Worm (Caenorhabditis elegans): Measurements from ENCODE around the gene scav-4.

DNA sequence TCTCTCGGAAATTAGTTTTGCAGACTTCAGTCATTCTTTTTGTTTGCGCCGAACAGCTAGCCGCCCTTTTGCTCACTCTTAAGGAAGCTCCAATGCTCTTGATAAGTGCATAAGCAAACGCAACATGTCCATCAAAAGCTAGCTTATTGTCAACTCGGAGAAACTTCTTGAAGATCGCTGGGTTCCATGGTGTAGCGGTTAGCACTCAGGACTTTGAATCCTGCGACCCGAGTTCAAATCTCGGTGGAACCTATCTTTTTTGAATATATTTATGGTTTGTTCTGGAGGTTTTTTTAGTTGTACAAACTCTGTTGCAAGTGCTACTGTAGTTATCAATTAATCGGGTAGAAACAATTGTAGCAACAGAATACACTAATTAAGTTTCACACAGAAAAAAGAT lies 44.1 kb upstream of the scav-4 start:
- TF ChIP-seq unc-130 (GFP tag; optimal IDR thresholded peaks at IDR 0.05) (no peak), saeg-2 (GFP tag; IDR thresholded peaks at IDR 0.05) (no peak), mep-1 (tag; optimal IDR thresholded peaks at IDR 0.05) (no peak)

Data from whole organism, L4 larva.